Fruit fly (Drosophila melanogaster) whole organism, prepupa: ENCODE measurements around the gene Hand.

ENCODE experiments used
- CG16779 ChIP-seq: fragments of 200-800 bp; sonication (Bioruptor generic); optimal IDR thresholded peaks from 3 replicates; lab custom pipeline; 2017; ENCODE audit warnings: missing biosample characterization, mild to moderate bottlenecking, missing genetic modification characterization
- CG3919 ChIP-seq: fragments of 200-800 bp; sonication (Bioruptor generic); optimal IDR thresholded peaks from 3 replicates; lab custom pipeline; 2016; ENCODE audit warnings: missing biosample characterization, missing genetic modification characterization
- Hr39 ChIP-seq: fragments of 200-800 bp; sonication (Bioruptor generic); optimal IDR thresholded peaks from 2 replicates; lab custom pipeline; 2016; ENCODE audit warnings: missing biosample characterization, missing genetic modification characterization
- Lpt ChIP-seq: fragments of 200-800 bp; sonication (Bioruptor generic); optimal IDR thresholded peaks from 3 replicates; lab custom pipeline; 2016; ENCODE audit warnings: missing biosample characterization, missing genetic modification characterization
- Smox ChIP-seq: fragments of 200-800 bp; sonication (Bioruptor generic); optimal IDR thresholded peaks from 3 replicates; lab custom pipeline; 2016; ENCODE audit warnings: missing biosample characterization, missing genetic modification characterization
- Sox102F ChIP-seq: fragments of 200-800 bp; sonication (Bioruptor generic); optimal IDR thresholded peaks from 2 replicates; lab custom pipeline; 2016; ENCODE audit warnings: missing biosample characterization, mild to moderate bottlenecking, missing genetic modification characterization
- Sox15 ChIP-seq: fragments of 200-800 bp; sonication (Bioruptor generic); optimal IDR thresholded peaks from 3 replicates; lab custom pipeline; 2016; ENCODE audit warnings: missing biosample characterization, missing genetic modification characterization
- cyc ChIP-seq: fragments of 200-800 bp; sonication (Bioruptor generic); optimal IDR thresholded peaks from 3 replicates; lab custom pipeline; 2016; ENCODE audit warnings: missing biosample characterization, missing genetic modification characterization
- dsx ChIP-seq: fragments of 200-800 bp; optimal IDR thresholded peaks from 3 replicates; lab custom pipeline; 2019; ENCODE audit warnings: missing biosample characterization, mild to moderate bottlenecking, missing genetic modification characterization, moderate library complexity; ENCODE audit not compliant: poor library complexity, severe bottlenecking
- eg ChIP-seq: fragments of 200-800 bp; sonication (Bioruptor generic); IDR thresholded peaks from 3 replicates; pipeline ENCODE4 v1.3.6; 2022; ENCODE audit warnings: missing biosample characterization, missing genetic modification characterization
- pdm3 ChIP-seq: fragments of 200-800 bp; sonication (Bioruptor generic); optimal IDR thresholded peaks from 3 replicates; lab custom pipeline; 2016; ENCODE audit warnings: missing biosample characterization, missing genetic modification characterization
- salr ChIP-seq, 2 experiments: fragments of 200-800 bp; sonication (Bioruptor generic); optimal IDR thresholded peaks; 3 replicates each; lab custom pipeline; 2016 to 2018; ENCODE audit warnings: missing biosample characterization in 2 of 2, missing genetic modification characterization in 2 of 2, mild to moderate bottlenecking in 1 of 2
- spab ChIP-seq: fragments of 200-800 bp; sonication (Bioruptor generic); optimal IDR thresholded peaks from 2 replicates; lab custom pipeline; 2017; ENCODE audit warnings: missing biosample characterization, mild to moderate bottlenecking, missing genetic modification characterization, missing genetic modification reagents

dm6 chr2L:10269854-10270253 is 25.3 kb downstream of the Hand start, which contains the start of gene Mulk:
- TF ChIP-seq Sox15 (GFP tag; lab: Kevin White, UChicago) (no peak), cyc (GFP tag; lab: Kevin White, UChicago) (no peak), CG3919 (GFP tag; lab: Kevin White, UChicago) (no peak), CG16779 (no peak), eg (GFP tag; lab: Robert Waterston, UW) (no peak), Hr39 (GFP tag; lab: Kevin White, UChicago) (no peak), Sox102F (GFP tag; lab: Kevin White, UChicago) (no peak), pdm3 (no peak), dsx (GFP tag; lab: Kevin White, UChicago) (no peak), Smox (GFP tag; lab: Kevin White, UChicago) (no peak), Lpt (GFP tag; lab: Kevin White, UChicago) (no peak), spab (GFP tag; lab: Kevin White, UChicago) (no peak), salr (GFP tag; optimal IDR thresholded peaks at IDR 0.05; lab: Kevin White, UChicago) (no peak)
